In the genomic region with DNA sequence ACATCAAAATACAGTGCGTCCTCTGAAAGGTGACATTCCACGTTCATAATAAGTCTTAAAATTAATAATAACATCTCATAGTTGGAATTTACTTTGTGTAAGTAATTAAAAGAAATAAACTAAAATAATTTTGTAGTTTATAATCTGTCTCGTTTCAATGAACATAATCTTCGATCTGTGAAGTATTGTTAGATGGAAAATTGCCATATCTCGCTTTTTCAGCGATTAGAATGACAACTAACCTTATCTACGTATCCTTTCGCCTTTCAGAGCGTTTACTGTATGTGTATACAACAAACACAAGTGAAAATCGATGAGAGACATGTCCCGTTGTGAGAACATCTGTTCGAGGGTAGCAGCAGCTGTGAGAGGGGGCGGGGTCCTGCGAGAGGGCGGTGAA, we compare ENCODE assay signal across 5 fruit fly cellular contexts.
A peak's percentile ranks its signal among the peaks of the same experiment; 100 is the strongest.
TF ChIP-seq lines count a peak whose summit lies in the region.

No protein-coding gene starts in this region.

- TF ChIP-seq CTCF in whole organism, embryonic (GFP tag; optimal IDR thresholded peaks at IDR 0.05; lab: Kevin White, UChicago) = peak; percentile 3

TF ChIP-seq in whole organism, adult, 20 proteins besides CTCF, POLR2A, EP300 and RAD21:
- TF ChIP-seq CG7101 (tag; optimal IDR thresholded peaks at IDR 0.05; lab: Kevin White, UChicago) = peak; percentile 25
- no peak for TF ChIP-seq Mnt (GFP tag; optimal IDR thresholded peaks at IDR 0.05; lab: Kevin White, UChicago)
- TF ChIP-seq CG7045 (GFP tag; optimal IDR thresholded peaks at IDR 0.05; lab: Kevin White, UChicago) = peak; percentile 42

TF ChIP-seq in whole organism, embryonic, 481 proteins besides CTCF, POLR2A, EP300 and RAD21 (continues in another document):
- TF ChIP-seq peb (GFP tag; IDR thresholded peaks at IDR 0.05; lab: Robert Waterston, UW) (peak; percentile 45; the same call in 1 of the 2 replicates), CG11456 (GFP tag; IDR thresholded peaks at IDR 0.05; lab: Robert Waterston, UW) (no peak), CG4617 (GFP tag; optimal IDR thresholded peaks at IDR 0.05; lab: Kevin White, UChicago; ENCODE audit: borderline replicate concordance) (peak; percentile 25), al (GFP tag; IDR thresholded peaks at IDR 0.05; lab: Robert Waterston, UW) (peak; percentile 22; the same call in 1 of the 2 replicates), ash1 (GFP tag; optimal IDR thresholded peaks at IDR 0.05; lab: Kevin White, UChicago) (no peak), shn (GFP tag; optimal IDR thresholded peaks at IDR 0.05; lab: Kevin White, UChicago) (peak; percentile 50), Hr39 (optimal IDR thresholded peaks at IDR 0.05; lab: Kevin White, UChicago) (no peak), disco-r (GFP tag; optimal IDR thresholded peaks at IDR 0.05; lab: Kevin White, UChicago) (no peak), CG32767 (GFP tag; IDR thresholded peaks at IDR 0.05; lab: Robert Waterston, UW) (peak; percentile 44; the same call in 1 of the 2 replicates), CG6689 (GFP tag; IDR thresholded peaks at IDR 0.05; lab: Robert Waterston, UW) (peak; percentile 72), CG33557 (GFP tag; optimal IDR thresholded peaks at IDR 0.05; lab: Kevin White, UChicago) (peak; percentile 93), CG11723 (GFP tag; optimal IDR thresholded peaks at IDR 0.05; lab: Kevin White, UChicago) (peak; percentile 50), CG9437 (GFP tag; optimal IDR thresholded peaks at IDR 0.05; lab: Kevin White, UChicago) (peak; percentile 66), toy (GFP tag; IDR thresholded peaks at IDR 0.05; lab: Robert Waterston, UW) (no peak), Gsc (GFP tag; IDR thresholded peaks at IDR 0.05; lab: Robert Waterston, UW) (no peak), Myb (GFP tag; optimal IDR thresholded peaks at IDR 0.05; lab: Kevin White, UChicago) (peak; percentile 3), cad (GFP tag; optimal IDR thresholded peaks at IDR 0.05; lab: Kevin White, UChicago) (no peak), Dref (GFP tag; IDR thresholded peaks at IDR 0.05; lab: Robert Waterston, UW) (no peak), chinmo (GFP tag; IDR thresholded peaks at IDR 0.05; lab: Robert Waterston, UW; ENCODE audit: partially characterized antibody) (no peak), Six4 (GFP tag; optimal IDR thresholded peaks at IDR 0.05; lab: Kevin White, UChicago) (peak; percentile 64)

TF ChIP-seq in whole organism, prepupa, 60 proteins besides CTCF, POLR2A, EP300 and RAD21 (continues in another document):
- TF ChIP-seq achi (GFP tag; optimal IDR thresholded peaks at IDR 0.05; lab: Kevin White, UChicago) (no peak), fd59A (GFP tag; optimal IDR thresholded peaks at IDR 0.05; lab: Kevin White, UChicago) (peak; percentile 3), CG10669 (GFP tag; optimal IDR thresholded peaks at IDR 0.05; lab: Kevin White, UChicago) (peak; percentile 40), spab (GFP tag; optimal IDR thresholded peaks at IDR 0.05; lab: Kevin White, UChicago) (no peak), CG7368 (GFP tag; optimal IDR thresholded peaks at IDR 0.05; lab: Kevin White, UChicago) (no peak), fd85E (GFP tag; optimal IDR thresholded peaks at IDR 0.05; lab: Kevin White, UChicago) (no peak), CG34406 (GFP tag; optimal IDR thresholded peaks at IDR 0.05; lab: Kevin White, UChicago) (peak; percentile 7), CG9139 (GFP tag; optimal IDR thresholded peaks at IDR 0.05; lab: Kevin White, UChicago) (no peak), Sox14 (GFP tag; optimal IDR thresholded peaks at IDR 0.05; lab: Kevin White, UChicago) (peak; percentile 21), Hr38 (GFP tag; optimal IDR thresholded peaks at IDR 0.05; lab: Kevin White, UChicago) (no peak), Hr39 (GFP tag; optimal IDR thresholded peaks at IDR 0.05; lab: Kevin White, UChicago) (peak; percentile 33), acj6 (GFP tag; optimal IDR thresholded peaks at IDR 0.05; lab: Kevin White, UChicago) (peak; percentile 21), fkh (GFP tag; optimal IDR thresholded peaks at IDR 0.05; lab: Kevin White, UChicago) (peak; percentile 18), Sox15 (GFP tag; optimal IDR thresholded peaks at IDR 0.05; lab: Kevin White, UChicago) (no peak), CG16779 (tag; optimal IDR thresholded peaks at IDR 0.05; lab: Kevin White, UChicago) (no peak), Lpt (GFP tag; optimal IDR thresholded peaks at IDR 0.05; lab: Kevin White, UChicago) (no peak), dac (GFP tag; optimal IDR thresholded peaks at IDR 0.05; lab: Kevin White, UChicago) (no peak), CG1621 (tag; optimal IDR thresholded peaks at IDR 0.05; lab: Kevin White, UChicago) (no peak), salr (GFP tag; optimal IDR thresholded peaks at IDR 0.05; lab: Kevin White, UChicago) (no peak), CG6163 (GFP tag; IDR thresholded peaks at IDR 0.05; lab: Robert Waterston, UW) (no peak; the same call in 2 of the 3 replicates), pdm3 (GFP tag; optimal IDR thresholded peaks at IDR 0.05; lab: Kevin White, UChicago) (peak; percentile 40), CG31627 (GFP tag; optimal IDR thresholded peaks at IDR 0.05; lab: Kevin White, UChicago) (peak; percentile 5)

TF ChIP-seq in whole organism, pupa, 21 proteins besides CTCF, POLR2A, EP300 and RAD21:
- TF ChIP-seq rn (GFP tag; IDR thresholded peaks at IDR 0.05; lab: Robert Waterston, UW) = no peak
- TF ChIP-seq CG17806 (tag; optimal IDR thresholded peaks at IDR 0.05; lab: Kevin White, UChicago) = peak; percentile 16
- no peak for TF ChIP-seq CG13204 (GFP tag; optimal IDR thresholded peaks at IDR 0.05; lab: Kevin White, UChicago)
- TF ChIP-seq CG12605 (GFP tag; IDR thresholded peaks at IDR 0.05; lab: Robert Waterston, UW) = no peak
- TF ChIP-seq gl (tag; optimal IDR thresholded peaks at IDR 0.05; lab: Kevin White, UChicago) = no peak
- no peak for TF ChIP-seq CG4496 (GFP tag; IDR thresholded peaks at IDR 0.05; lab: Robert Waterston, UW)
- peak; percentile 53 for TF ChIP-seq CG14655 (GFP tag; optimal IDR thresholded peaks at IDR 0.05; lab: Kevin White, UChicago)
- peak; percentile 42 for TF ChIP-seq CG8159 (tag; optimal IDR thresholded peaks at IDR 0.05; lab: Kevin White, UChicago)
- no peak for TF ChIP-seq EcR (GFP tag; optimal IDR thresholded peaks at IDR 0.05; lab: Kevin White, UChicago)
- TF ChIP-seq Pif1B (GFP tag; optimal IDR thresholded peaks at IDR 0.05; lab: Kevin White, UChicago) = no peak
- TF ChIP-seq CG15710 (tag; optimal IDR thresholded peaks at IDR 0.05; lab: Kevin White, UChicago) = peak; percentile 47
- no peak for TF ChIP-seq fd96Ca (GFP tag; IDR thresholded peaks at IDR 0.05; lab: Robert Waterston, UW)
- no peak for TF ChIP-seq CG10348 (GFP tag; IDR thresholded peaks at IDR 0.05; lab: Robert Waterston, UW)
- TF ChIP-seq CG32121 (GFP tag; IDR thresholded peaks at IDR 0.05; lab: Robert Waterston, UW) = no peak
- peak; percentile 34 for TF ChIP-seq CG8301 (tag; optimal IDR thresholded peaks at IDR 0.05; lab: Kevin White, UChicago)
- TF ChIP-seq CG9948 (tag; optimal IDR thresholded peaks at IDR 0.05; lab: Kevin White, UChicago) = peak; percentile 29
- peak; percentile 4 for TF ChIP-seq Pif1A (GFP tag; optimal IDR thresholded peaks at IDR 0.05; lab: Kevin White, UChicago)
- TF ChIP-seq Ets98B (GFP tag; IDR thresholded peaks at IDR 0.05; lab: Robert Waterston, UW) = no peak
- no peak for TF ChIP-seq CG34367 (tag; optimal IDR thresholded peaks at IDR 0.05; lab: Kevin White, UChicago)
- TF ChIP-seq Snoo (tag; optimal IDR thresholded peaks at IDR 0.05; lab: Kevin White, UChicago) = no peak
- peak; percentile 11 for TF ChIP-seq D1 (tag; optimal IDR thresholded peaks at IDR 0.05; lab: Kevin White, UChicago)

TF ChIP-seq in whole organism, wandering third instar larva, 38 proteins besides CTCF, POLR2A, EP300 and RAD21:
- TF ChIP-seq Sp1 (GFP tag; optimal IDR thresholded peaks at IDR 0.05; lab: Kevin White, UChicago) (peak; percentile 48), foxo (GFP tag; optimal IDR thresholded peaks at IDR 0.05; lab: Kevin White, UChicago) (peak in 1 of 2 experiments; percentile 3), Dif (GFP tag; optimal IDR thresholded peaks at IDR 0.05; lab: Kevin White, UChicago; ENCODE audit: partially characterized antibody) (no peak), psq (GFP tag; optimal IDR thresholded peaks at IDR 0.05; lab: Kevin White, UChicago) (peak; percentile 17), usp (GFP tag; optimal IDR thresholded peaks at IDR 0.05; lab: Kevin White, UChicago) (no peak), CrebA (GFP tag; optimal IDR thresholded peaks at IDR 0.05; lab: Kevin White, UChicago; ENCODE audit: borderline replicate concordance) (no peak), Hnf4 (GFP tag; optimal IDR thresholded peaks at IDR 0.05; lab: Kevin White, UChicago) (peak; percentile 16), Myc (optimal IDR thresholded peaks at IDR 0.05; lab: Kevin White, UChicago) (no peak), rgr (GFP tag; optimal IDR thresholded peaks at IDR 0.05; lab: Kevin White, UChicago) (peak; percentile 25), ey (GFP tag; optimal IDR thresholded peaks at IDR 0.05; lab: Kevin White, UChicago) (peak; percentile 48), h (GFP tag; optimal IDR thresholded peaks at IDR 0.05; lab: Kevin White, UChicago) (peak; percentile 21), Dfd (GFP tag; optimal IDR thresholded peaks at IDR 0.05; lab: Kevin White, UChicago) (no peak), dmrt93B (GFP tag; optimal IDR thresholded peaks at IDR 0.05; lab: Kevin White, UChicago) (no peak), fru (GFP tag; optimal IDR thresholded peaks at IDR 0.05; lab: Kevin White, UChicago) (peak; percentile 29), br (GFP tag; optimal IDR thresholded peaks at IDR 0.05; lab: Kevin White, UChicago) (peak; percentile 7), jim (GFP tag; optimal IDR thresholded peaks at IDR 0.05; lab: Kevin White, UChicago) (no peak), OdsH (GFP tag; optimal IDR thresholded peaks at IDR 0.05; lab: Kevin White, UChicago) (peak; percentile 24), sv (GFP tag; optimal IDR thresholded peaks at IDR 0.05; lab: Kevin White, UChicago) (peak; percentile 28), brk (GFP tag; optimal IDR thresholded peaks at IDR 0.05; lab: Kevin White, UChicago) (peak; percentile 25), Vsx2 (GFP tag; optimal IDR thresholded peaks at IDR 0.05; lab: Kevin White, UChicago; ENCODE audit: partially characterized antibody) (no peak), Jra (GFP tag; optimal IDR thresholded peaks at IDR 0.05; lab: Kevin White, UChicago) (peak; percentile 2), GATAd (GFP tag; optimal IDR thresholded peaks at IDR 0.05; lab: Kevin White, UChicago) (no peak), HLH106 (tag; optimal IDR thresholded peaks at IDR 0.05; lab: Kevin White, UChicago) (peak; percentile 51), CG32264 (GFP tag; optimal IDR thresholded peaks at IDR 0.05; lab: Kevin White, UChicago) (no peak)
